Fruit fly (Drosophila melanogaster): ENCODE measurements around the gene Tmtc1.

DNA sequence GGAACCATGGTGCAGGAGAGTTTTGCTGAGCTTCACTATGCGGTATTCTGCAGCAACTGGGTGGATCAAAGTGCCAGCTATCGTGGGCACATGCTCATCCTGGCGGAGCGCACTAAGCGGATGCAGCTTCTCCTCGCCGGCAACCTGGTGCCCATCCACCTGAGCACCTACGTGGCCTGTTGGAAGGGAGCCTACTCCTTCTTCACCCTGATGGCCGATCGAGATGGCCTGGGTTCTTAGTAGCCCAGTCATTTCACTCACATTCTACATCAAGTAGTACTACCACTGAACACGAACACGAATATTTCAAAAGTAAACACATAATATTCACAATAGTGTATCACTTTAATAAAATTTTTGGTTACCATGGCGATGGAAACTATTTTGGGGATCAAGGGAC, 22.4 kb upstream of the Tmtc1 start, which contains the start of gene Prosbeta4R2:
- no peak for TF ChIP-seq Antp (GFP tag; optimal IDR thresholded peaks at IDR 0.05)
- TF ChIP-seq Gsc (GFP tag; IDR thresholded peaks at IDR 0.05) = no peak
- no peak for TF ChIP-seq cwo (GFP tag; optimal IDR thresholded peaks at IDR 0.05)
- TF ChIP-seq CG15601 (tag; optimal IDR thresholded peaks at IDR 0.05) = no peak
- no peak for TF ChIP-seq CG10267 (tag; optimal IDR thresholded peaks at IDR 0.05)
- no peak for TF ChIP-seq odd (GFP tag; optimal IDR thresholded peaks at IDR 0.05)
- no peak for TF ChIP-seq zfh2 (GFP tag; optimal IDR thresholded peaks at IDR 0.05)
- TF ChIP-seq CHES-1-like (GFP tag; optimal IDR thresholded peaks at IDR 0.05) = no peak
- no peak for TF ChIP-seq Hr39 (optimal IDR thresholded peaks at IDR 0.05)
- no peak for TF ChIP-seq repo (GFP tag; optimal IDR thresholded peaks at IDR 0.05)
- TF ChIP-seq jigr1 (GFP tag; IDR thresholded peaks at IDR 0.05) = no peak
